Worm (Caenorhabditis elegans): ENCODE results near the gene col-92.

DNA sequence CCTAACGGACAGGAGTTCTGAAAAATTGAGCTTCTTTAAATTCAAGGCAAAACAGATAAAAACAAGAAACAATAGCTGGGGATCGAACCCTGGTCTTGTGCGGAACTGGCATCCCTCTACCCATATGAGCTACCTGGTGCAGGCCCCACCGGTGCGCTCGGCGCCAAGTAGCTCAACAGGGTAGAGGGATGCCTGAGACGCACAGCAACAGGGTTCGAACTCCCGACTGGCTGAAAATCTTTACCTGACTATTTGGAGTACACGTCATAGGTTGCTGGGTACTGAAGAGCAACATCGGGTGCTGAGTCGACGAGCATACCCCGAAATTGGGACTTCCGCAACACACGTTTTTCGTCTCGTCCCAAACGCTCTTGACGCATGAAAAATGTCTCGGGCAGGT, 20.1 kb downstream of the col-92 start:
- TF ChIP-seq sox-2 (GFP tag; IDR thresholded peaks at IDR 0.05), result no peak
- no peak for TF ChIP-seq pha-4 (tag; optimal IDR thresholded peaks at IDR 0.05)
- TF ChIP-seq unc-55 (GFP tag; optimal IDR thresholded peaks at IDR 0.05), result no peak
- TF ChIP-seq ceh-9 (tag; optimal IDR thresholded peaks at IDR 0.05), result no peak
- no peak for TF ChIP-seq lin-11 (tag; optimal IDR thresholded peaks at IDR 0.05)
- TF ChIP-seq sdc-2 (tag; optimal IDR thresholded peaks at IDR 0.05), result no peak
- no peak for TF ChIP-seq elt-2 (tag; optimal IDR thresholded peaks at IDR 0.05)
- TF ChIP-seq ama-1 (optimal IDR thresholded peaks at IDR 0.05), result no peak
- TF ChIP-seq ceh-14 (tag; optimal IDR thresholded peaks at IDR 0.05), result no peak
- TF ChIP-seq hlh-13 (GFP tag; optimal IDR thresholded peaks at IDR 0.05), result no peak
- TF ChIP-seq fkh-10 (GFP tag; optimal IDR thresholded peaks at IDR 0.05), result no peak
- no peak for TF ChIP-seq unc-3 (GFP tag; conservative IDR thresholded peaks at IDR 0.05)
- TF ChIP-seq unc-3 (tag; optimal IDR thresholded peaks at IDR 0.05), result no peak

Measured in whole organism, late embryonic.